Worm (Caenorhabditis elegans): Measurements from ENCODE around the gene K09E9.3.
A peak's percentile ranks its signal among the peaks of the same experiment; 100 is the strongest.

Gene K09E9.3

ce11 chrX:15654969-15655368, 41.4 kb upstream of the K09E9.3 start:
- TF ChIP-seq nhr-27 (tag; optimal IDR thresholded peaks at IDR 0.05), result no peak

- TF ChIP-seq madf-6 (GFP tag; IDR thresholded peaks at IDR 0.05) (no peak), K12H6.12 (tag; optimal IDR thresholded peaks at IDR 0.05) (peak; percentile 39), F55B11.4 (tag; optimal IDR thresholded peaks at IDR 0.05; ENCODE audit: borderline replicate concordance, insufficient read depth) (no peak), lin-35 (GFP tag; optimal IDR thresholded peaks at IDR 0.05) (no peak), mel-28 (tag; optimal IDR thresholded peaks at IDR 0.05; ENCODE audit: borderline replicate concordance) (no peak)
These were observed 39.6 kb upstream of the K09E9.3 start for ce11 chrX:15653196-15653595.

- TF ChIP-seq pha-4 (tag; optimal IDR thresholded peaks at IDR 0.05) (no peak), gei-17 (GFP tag; optimal IDR thresholded peaks at IDR 0.05) (no peak), ztf-25 (GFP tag; IDR thresholded peaks at IDR 0.05) (no peak), snpc-1.3 (tag; optimal IDR thresholded peaks at IDR 0.05; ENCODE audit: insufficient read depth) (no peak), egrh-3 (GFP tag; IDR thresholded peaks at IDR 0.05) (no peak), sea-2 (GFP tag; IDR thresholded peaks at IDR 0.05) (no peak)
These were observed 37.4 kb upstream of the K09E9.3 start, which contains the start of gene F59D12.3 for ce11 chrX:15650919-15651420. F59D12.3 (minus strand) TSS chrX:15650969.

ce11 chrX:15650428-15650827, 36.8 kb upstream of the K09E9.3 start:
- TF ChIP-seq egrh-3 (GFP tag; IDR thresholded peaks at IDR 0.05) (peak; percentile 63; the same call in 1 of the 2 replicates), rpc-1 (optimal IDR thresholded peaks at IDR 0.05) (no peak), rpc-1 (tag; optimal IDR thresholded peaks at IDR 0.05) (peak; percentile 9), snpc-4 (GFP tag; optimal IDR thresholded peaks at IDR 0.05) (no peak), snpc-4 (tag; optimal IDR thresholded peaks at IDR 0.05) (peak in 2 of 4 experiments; percentile 59 to 76), attf-3 (GFP tag; conservative IDR thresholded peaks at IDR 0.05) (0 out of 2 replicates have a peak, but pooled peaks have one; percentile 8), ekl-4 (GFP tag; IDR thresholded peaks at IDR 0.05) (no peak), zfh-2 (GFP tag; conservative IDR thresholded peaks at IDR 0.05) (peak; percentile 94), lag-1 (GFP tag; IDR thresholded peaks at IDR 0.05) (0 out of 2 replicates have a peak, but pooled peaks have one; percentile 48), Y53F4B.3 (GFP tag; IDR thresholded peaks at IDR 0.05) (no peak)

ce11 chrX:15647276-15647675, 33.7 kb upstream of the K09E9.3 start, which contains the start of gene F59D12.5:
F59D12.5 (minus strand) TSS chrX:15647369.
- TF ChIP-seq attf-3 (GFP tag; conservative IDR thresholded peaks at IDR 0.05), result peak; percentile 86
- no peak for TF ChIP-seq D2030.7 (GFP tag; IDR thresholded peaks at IDR 0.05)

- TF ChIP-seq F39B2.1 (GFP tag; IDR thresholded peaks at IDR 0.05) (no peak), snpc-4 (GFP tag; optimal IDR thresholded peaks at IDR 0.05) (no peak), snpc-4 (tag; optimal IDR thresholded peaks at IDR 0.05) (no peak), ztf-26 (tag; optimal IDR thresholded peaks at IDR 0.05) (no peak)
These were observed 29.0 kb upstream of the K09E9.3 start, which contains the start of gene H08J19.1 for ce11 chrX:15642638-15643037. H08J19.1 (plus strand) TSS chrX:15642938.

ce11 chrX:15641380-15641779, 27.8 kb upstream of the K09E9.3 start:
- TF ChIP-seq F39B2.1 (GFP tag; IDR thresholded peaks at IDR 0.05) (no peak), pbrm-1 (GFP tag; IDR thresholded peaks at IDR 0.05) (no peak), ceh-91 (GFP tag; IDR thresholded peaks at IDR 0.05) (no peak), snpc-1.1 (tag; optimal IDR thresholded peaks at IDR 0.05; ENCODE audit: insufficient read depth) (no peak), B0261.1 (tag; optimal IDR thresholded peaks at IDR 0.05) (no peak), hlh-12 (tag; optimal IDR thresholded peaks at IDR 0.05) (no peak), F57C9.4 (tag; optimal IDR thresholded peaks at IDR 0.05) (no peak), mel-28 (tag; optimal IDR thresholded peaks at IDR 0.05; ENCODE audit: borderline replicate concordance) (no peak)
